Worm (Caenorhabditis elegans): ENCODE measurements around the gene F14H8.8.
A peak's percentile ranks its signal among the peaks of the same experiment; 100 is the strongest.

F14H8.8 gene

ce11 chrV:15054733-15055132, 25.5 kb downstream of the F14H8.8 start:
- no peak for TF ChIP-seq pha-4 (GFP tag; IDR thresholded peaks at IDR 0.05)
- TF ChIP-seq pha-4 (tag; optimal IDR thresholded peaks at IDR 0.05) = no peak
- TF ChIP-seq aha-1 (tag) = peak; percentile 91

ce11 chrV:15055873-15056272, 26.6 kb downstream of the F14H8.8 start, which contains the start of gene C25D7.16:
C25D7.16 (plus strand) TSS chrV:15056173.
- TF ChIP-seq aha-1 (tag) (peak; percentile 49), unc-130 (GFP tag; optimal IDR thresholded peaks at IDR 0.05) (no peak)

- no peak for TF ChIP-seq zfp-3 (GFP tag; conservative IDR thresholded peaks at IDR 0.05)
- 0 out of 2 replicates have a peak, but pooled peaks have one; percentile 24 for TF ChIP-seq egl-43 (GFP tag; IDR thresholded peaks at IDR 0.05)
- no peak for TF ChIP-seq D1046.2 (GFP tag; IDR thresholded peaks at IDR 0.05)
- no peak for TF ChIP-seq skn-1 (tag; optimal IDR thresholded peaks at IDR 0.05)
Measured at ce11 chrV:15056346-15056839, 27.1 kb downstream of the F14H8.8 start.

- TF ChIP-seq egl-27 (tag; optimal IDR thresholded peaks at IDR 0.05) (no peak), aha-1 (tag) (peak; percentile 92)
Measured at ce11 chrV:15057724-15058123, 28.5 kb downstream of the F14H8.8 start.

- TF ChIP-seq ceh-20 (GFP tag; IDR thresholded peaks at IDR 0.05) = no peak
- TF ChIP-seq unc-62 (GFP tag; optimal IDR thresholded peaks at IDR 0.05 in 1 of 2) = peak in 1 of 2 experiments; percentile 98
- no peak for TF ChIP-seq unc-62 (tag; optimal IDR thresholded peaks at IDR 0.05)
- TF ChIP-seq fos-1 (tag; optimal IDR thresholded peaks at IDR 0.05) = no peak
- TF ChIP-seq arid-1 (GFP tag; conservative IDR thresholded peaks at IDR 0.05) = no peak
- TF ChIP-seq pha-4 (GFP tag; IDR thresholded peaks at IDR 0.05) = no peak
- no peak for TF ChIP-seq pha-4 (tag; optimal IDR thresholded peaks at IDR 0.05)
Measured at ce11 chrV:15058423-15058822, 29.2 kb downstream of the F14H8.8 start.

ce11 chrV:15058965-15059364, 29.7 kb downstream of the F14H8.8 start:
- no peak for TF ChIP-seq fkh-10 (GFP tag; optimal IDR thresholded peaks at IDR 0.05)
- TF ChIP-seq hlh-11 (tag; optimal IDR thresholded peaks at IDR 0.05) = no peak
- TF ChIP-seq ceh-32 (tag; optimal IDR thresholded peaks at IDR 0.05; ENCODE audit: poor library complexity) = no peak
- no peak for TF ChIP-seq madf-5 (GFP tag; IDR thresholded peaks at IDR 0.05)
- no peak for TF ChIP-seq ceh-20 (GFP tag; IDR thresholded peaks at IDR 0.05)
- TF ChIP-seq unc-39 (tag; optimal IDR thresholded peaks at IDR 0.05) = no peak
- TF ChIP-seq nhr-102 (tag; optimal IDR thresholded peaks at IDR 0.05) = no peak
- no peak for TF ChIP-seq snpc-1.2 (GFP tag; IDR thresholded peaks at IDR 0.05)
- TF ChIP-seq dpl-1 (GFP tag; optimal IDR thresholded peaks at IDR 0.05) = no peak
- TF ChIP-seq vab-7 (GFP tag; IDR thresholded peaks at IDR 0.05) = no peak
- no peak for TF ChIP-seq tra-1 (GFP tag; IDR thresholded peaks at IDR 0.05)

- TF ChIP-seq unc-130 (GFP tag; optimal IDR thresholded peaks at IDR 0.05) (peak; percentile 25), lin-38 (GFP tag; IDR thresholded peaks at IDR 0.05) (peak; percentile 66), lin-29 (GFP tag; IDR thresholded peaks at IDR 0.05) (no peak), sdz-12 (GFP tag; optimal IDR thresholded peaks at IDR 0.05) (no peak), fkh-10 (GFP tag; optimal IDR thresholded peaks at IDR 0.05) (no peak), daf-16 (GFP tag; optimal IDR thresholded peaks at IDR 0.05) (no peak), daf-16 (tag; optimal IDR thresholded peaks at IDR 0.05) (peak; percentile 70), R02D3.7 (tag; optimal IDR thresholded peaks at IDR 0.05) (no peak), nhr-48 (tag; optimal IDR thresholded peaks at IDR 0.05) (peak; percentile 12), mes-2 (tag; optimal IDR thresholded peaks at IDR 0.05; ENCODE audit: poor library complexity, severe bottlenecking) (peak; percentile 64), mxl-3 (GFP tag; optimal IDR thresholded peaks at IDR 0.05) (no peak), nhr-6 (tag; optimal IDR thresholded peaks at IDR 0.05) (peak; percentile 79), F44E2.7 (GFP tag; IDR thresholded peaks at IDR 0.05) (no peak), hlh-11 (tag; optimal IDR thresholded peaks at IDR 0.05) (peak; percentile 5), dpl-1 (GFP tag; optimal IDR thresholded peaks at IDR 0.05) (peak; percentile 85), hif-1 (tag; optimal IDR thresholded peaks at IDR 0.05) (no peak)
Measured at ce11 chrV:15059534-15059933, 30.3 kb downstream of the F14H8.8 start, which contains the start of the genes mcm-3 and C25D7.15. mcm-3 (minus strand) TSS chrV:15059599. C25D7.15 (plus strand) TSS chrV:15059808.
